Worm (Caenorhabditis elegans) whole organism, L4 larva: ENCODE measurements around the gene K01G5.8.

Experiments used
- F10B5.3 ChIP-seq: sonication (generic microtip); optimal IDR thresholded peaks from 2 replicates; lab custom pipeline; 2016; ENCODE audit warnings: mild to moderate bottlenecking, missing genetic modification characterization, missing compliant biosample characterization
- F26F4.8 ChIP-seq: fragments of 200-800 bp; sonication (Bioruptor generic); conservative IDR thresholded peaks from 2 replicates; pipeline ENCODE4 v1.3.6; 2022; ENCODE audit warnings: missing genetic modification characterization, missing compliant biosample characterization
- F37D6.2 ChIP-seq: sonication (generic microtip); optimal IDR thresholded peaks from 2 replicates; lab custom pipeline; 2016; ENCODE audit warnings: mild to moderate bottlenecking, missing genetic modification characterization, missing compliant biosample characterization
- F44E2.7 ChIP-seq: fragments of 200-800 bp; sonication (Bioruptor generic); IDR thresholded peaks from 2 replicates; pipeline ENCODE4 v2.1.2; 2022; ENCODE audit warnings: missing genetic modification characterization, missing compliant biosample characterization
- F49E8.2 ChIP-seq: sonication (generic microtip); optimal IDR thresholded peaks from 2 replicates; lab custom pipeline; 2016; ENCODE audit warnings: missing compliant biosample characterization, mild to moderate bottlenecking, missing genetic modification characterization, borderline replicate concordance
- T20F7.1 ChIP-seq: fragments of 200-800 bp; sonication (Bioruptor generic); optimal IDR thresholded peaks from 2 replicates; lab custom pipeline; 2018; ENCODE audit warnings: mild to moderate bottlenecking, missing genetic modification characterization, missing compliant biosample characterization
- Y105C5A.15 ChIP-seq: fragments of 200-800 bp; sonication (Bioruptor generic); IDR thresholded peaks from 2 replicates; pipeline ENCODE4 v1.3.6; 2022; ENCODE audit warnings: missing genetic modification characterization, missing compliant biosample characterization
- Y48G9A.11 ChIP-seq: fragments of 200-800 bp; sonication (Bioruptor generic); IDR thresholded peaks from 2 replicates; pipeline ENCODE4 v1.3.6; 2022; ENCODE audit warnings: missing genetic modification reagents, missing genetic modification characterization, missing compliant biosample characterization
- Y5F2A.4 ChIP-seq: fragments of 200-800 bp; sonication (Bioruptor generic); optimal IDR thresholded peaks from 2 replicates; lab custom pipeline; 2018; ENCODE audit warnings: mild to moderate bottlenecking, missing genetic modification characterization, missing compliant biosample characterization
- Y75B8A.6 ChIP-seq: fragments of 200-800 bp; sonication (Bioruptor generic); IDR thresholded peaks from 2 replicates; pipeline ENCODE4 v1.3.6; 2022; ENCODE audit warnings: missing genetic modification reagents, missing genetic modification characterization, missing compliant biosample characterization
- ZK546.5 ChIP-seq, 2 experiments: sonication (generic microtip); optimal IDR thresholded peaks; 2 replicates each; lab custom pipeline; 2017; ENCODE audit warnings: missing biosample characterization in 2 of 2, missing genetic modification characterization in 2 of 2
- aha-1 ChIP-seq: fragments of 150-350 bp; peaks from one replicate; lab custom pipeline; 2014; ENCODE audit warnings: missing biosample characterization, missing genetic modification characterization
- arid-1 ChIP-seq: fragments of 200-800 bp; sonication (Bioruptor generic); conservative IDR thresholded peaks from 2 replicates; pipeline ENCODE4 v1.3.6; 2022; ENCODE audit warnings: missing genetic modification reagents, missing genetic modification characterization, missing compliant biosample characterization
- ctbp-1 ChIP-seq: fragments of 200-800 bp; sonication (Bioruptor generic); IDR thresholded peaks from 2 replicates; pipeline ENCODE4 v1.3.6; 2022; ENCODE audit warnings: missing genetic modification reagents, missing genetic modification characterization, missing compliant biosample characterization
- daf-12 ChIP-seq: fragments of 150-350 bp; optimal IDR thresholded peaks from 2 replicates; lab custom pipeline; 2014; ENCODE audit warnings: missing biosample characterization, missing genetic modification reagents, missing genetic modification characterization
- daf-16 ChIP-seq, 3 experiments: sonication (generic microtip); optimal IDR thresholded peaks; 2 replicates each; lab custom pipeline; 2016 to 2017; ENCODE audit warnings: missing genetic modification characterization in 3 of 3, missing genetic modification reagents in 3 of 3, mild to moderate bottlenecking in 2 of 3, missing compliant biosample characterization in 2 of 3, missing biosample characterization in 1 of 3, moderate library complexity in 1 of 3
- daf-8 ChIP-seq: fragments of 200-800 bp; sonication (Bioruptor generic); IDR thresholded peaks from 2 replicates; pipeline ENCODE4 v1.3.6; 2022; ENCODE audit warnings: missing genetic modification characterization, missing compliant biosample characterization
- dmd-8 ChIP-seq: fragments of 200-800 bp; sonication (Bioruptor generic); IDR thresholded peaks from 2 replicates; pipeline ENCODE4 v1.3.6; 2022; ENCODE audit warnings: missing genetic modification characterization, missing compliant biosample characterization
- dve-1 ChIP-seq: sonication (generic microtip); optimal IDR thresholded peaks from 2 replicates; lab custom pipeline; 2017; ENCODE audit warnings: antibody characterized with exemption, mild to moderate bottlenecking, missing genetic modification characterization, missing compliant biosample characterization; ENCODE audit not compliant: insufficient read depth
- egl-43 ChIP-seq: fragments of 200-800 bp; sonication (Bioruptor generic); IDR thresholded peaks from 2 replicates; pipeline ENCODE4 v1.3.6; 2022; ENCODE audit warnings: missing genetic modification reagents, missing genetic modification characterization, missing compliant biosample characterization
- hif-1 ChIP-seq, 2 experiments: sonication (generic microtip); optimal IDR thresholded peaks; 2 replicates each; lab custom pipeline; 2016 to 2017; ENCODE audit warnings: missing compliant biosample characterization in 2 of 2, missing genetic modification characterization in 2 of 2, missing genetic modification reagents in 2 of 2, missing genotype in 2 of 2, mild to moderate bottlenecking in 1 of 2
- hmg-1.1 ChIP-seq: fragments of 200-800 bp; sonication (Bioruptor generic); IDR thresholded peaks from 2 replicates; pipeline ENCODE4 v1.3.6; 2022; ENCODE audit warnings: missing genetic modification reagents, missing genetic modification characterization, missing compliant biosample characterization
- lin-1 ChIP-seq: fragments of 200-800 bp; sonication (Bioruptor generic); IDR thresholded peaks from 2 replicates; pipeline ENCODE4 v1.3.6; 2022; ENCODE audit warnings: missing genetic modification reagents, missing genetic modification characterization, missing compliant biosample characterization
- lin-13 ChIP-seq: fragments of 150-350 bp; optimal IDR thresholded peaks from 2 replicates; lab custom pipeline; 2014; ENCODE audit warnings: missing biosample characterization, missing genetic modification reagents, missing genetic modification characterization
- madf-9 ChIP-seq: fragments of 200-800 bp; sonication (Bioruptor generic); conservative IDR thresholded peaks from 2 replicates; pipeline ENCODE4 v1.3.6; 2022; ENCODE audit warnings: missing genetic modification reagents, missing genetic modification characterization, missing compliant biosample characterization
- mep-1 ChIP-seq: fragments of 150-350 bp; sonication (generic microtip); optimal IDR thresholded peaks from 3 replicates; lab custom pipeline; 2014; ENCODE audit warnings: missing biosample characterization, missing genetic modification characterization
- nhr-10 ChIP-seq: fragments of 150-350 bp; optimal IDR thresholded peaks from 2 replicates; lab custom pipeline; 2014; ENCODE audit warnings: missing biosample characterization, missing genetic modification characterization
- nhr-237 ChIP-seq: sonication (generic microtip); optimal IDR thresholded peaks from 2 replicates; lab custom pipeline; 2017; ENCODE audit warnings: missing biosample characterization, missing genetic modification characterization
- nhr-25 ChIP-seq: sonication (generic microtip); optimal IDR thresholded peaks from 2 replicates; lab custom pipeline; 2017; ENCODE audit warnings: missing genetic modification characterization, mild to moderate bottlenecking, missing compliant biosample characterization, antibody characterized with exemption, moderate library complexity, borderline replicate concordance; ENCODE audit not compliant: insufficient read depth
- nhr-28 ChIP-seq: fragments of 150-350 bp; optimal IDR thresholded peaks from 2 replicates; lab custom pipeline; 2014; ENCODE audit warnings: missing biosample characterization, missing genetic modification characterization
- nhr-76 ChIP-seq: fragments of 150-350 bp; optimal IDR thresholded peaks from 2 replicates; lab custom pipeline; 2014; ENCODE audit warnings: missing biosample characterization, missing genetic modification characterization
- pha-4 ChIP-seq, 2 experiments: fragments of 150-350 bp in 1 of 2; fragments of 200-800 bp in 1 of 2; sonication (Bioruptor generic) in 1 of 2; IDR thresholded peaks in 1 of 2; optimal IDR thresholded peaks in 1 of 2; 2 replicates each; pipeline versions ENCODE4 v1.3.6 to Lab custom; 2014 to 2022; ENCODE audit warnings: missing genetic modification characterization in 2 of 2, missing genetic modification reagents in 2 of 2, missing biosample characterization in 1 of 2, missing compliant biosample characterization in 1 of 2
- php-3 ChIP-seq: fragments of 200-800 bp; sonication (Bioruptor generic); IDR thresholded peaks from 2 replicates; pipeline ENCODE4 v1.3.6; 2022; ENCODE audit warnings: missing genetic modification reagents, missing genetic modification characterization, missing compliant biosample characterization
- pqm-1 ChIP-seq: sonication (generic microtip); optimal IDR thresholded peaks from 2 replicates; lab custom pipeline; 2017; ENCODE audit warnings: missing biosample characterization, missing genetic modification characterization
- saeg-2 ChIP-seq: fragments of 200-800 bp; sonication (Bioruptor generic); IDR thresholded peaks from 2 replicates; pipeline ENCODE4 v1.3.6; 2022; ENCODE audit warnings: missing genetic modification reagents, missing genetic modification characterization, missing compliant biosample characterization
- sdz-12 ChIP-seq: fragments of 200-800 bp; sonication (Bioruptor generic); optimal IDR thresholded peaks from 2 replicates; lab custom pipeline; 2018; ENCODE audit warnings: mild to moderate bottlenecking, missing genetic modification characterization, missing compliant biosample characterization
- snpc-1.2 ChIP-seq: fragments of 200-800 bp; sonication (Bioruptor generic); IDR thresholded peaks from 2 replicates; pipeline ENCODE4 v1.3.6; 2022; ENCODE audit warnings: missing genetic modification reagents, missing genetic modification characterization, missing compliant biosample characterization
- snpc-4 ChIP-seq: fragments of 150-350 bp; optimal IDR thresholded peaks from 2 replicates; lab custom pipeline; 2014; ENCODE audit warnings: missing biosample characterization, missing genetic modification characterization
- spr-3 ChIP-seq: fragments of 200-800 bp; sonication (Bioruptor generic); optimal IDR thresholded peaks from 2 replicates; lab custom pipeline; 2018; ENCODE audit warnings: mild to moderate bottlenecking, missing genetic modification characterization, missing compliant biosample characterization
- unc-130 ChIP-seq: sonication (generic microtip); optimal IDR thresholded peaks from 2 replicates; lab custom pipeline; 2016; ENCODE audit warnings: missing genetic modification reagents, missing genetic modification characterization, missing compliant biosample characterization
- unc-39 ChIP-seq: sonication (generic microtip); optimal IDR thresholded peaks from 2 replicates; lab custom pipeline; 2017; ENCODE audit warnings: missing biosample characterization, missing genetic modification characterization
- zfp-2 ChIP-seq: sonication (generic microtip); optimal IDR thresholded peaks from 2 replicates; lab custom pipeline; 2016; ENCODE audit warnings: mild to moderate bottlenecking, missing genetic modification characterization, missing compliant biosample characterization
- zfp-3 ChIP-seq: fragments of 200-800 bp; sonication (Bioruptor generic); conservative IDR thresholded peaks from 2 replicates; pipeline ENCODE4 v1.3.6; 2022; ENCODE audit warnings: missing genetic modification reagents, missing genetic modification characterization, missing compliant biosample characterization
- ztf-11 ChIP-seq: fragments of 150-350 bp; optimal IDR thresholded peaks from 2 replicates; lab custom pipeline; 2014; ENCODE audit warnings: missing biosample characterization, missing genetic modification characterization
- ztf-7 ChIP-seq: fragments of 150-350 bp; optimal IDR thresholded peaks from 2 replicates; lab custom pipeline; 2014; ENCODE audit warnings: missing biosample characterization, missing genetic modification characterization

K01G5.8 gene

DNA sequence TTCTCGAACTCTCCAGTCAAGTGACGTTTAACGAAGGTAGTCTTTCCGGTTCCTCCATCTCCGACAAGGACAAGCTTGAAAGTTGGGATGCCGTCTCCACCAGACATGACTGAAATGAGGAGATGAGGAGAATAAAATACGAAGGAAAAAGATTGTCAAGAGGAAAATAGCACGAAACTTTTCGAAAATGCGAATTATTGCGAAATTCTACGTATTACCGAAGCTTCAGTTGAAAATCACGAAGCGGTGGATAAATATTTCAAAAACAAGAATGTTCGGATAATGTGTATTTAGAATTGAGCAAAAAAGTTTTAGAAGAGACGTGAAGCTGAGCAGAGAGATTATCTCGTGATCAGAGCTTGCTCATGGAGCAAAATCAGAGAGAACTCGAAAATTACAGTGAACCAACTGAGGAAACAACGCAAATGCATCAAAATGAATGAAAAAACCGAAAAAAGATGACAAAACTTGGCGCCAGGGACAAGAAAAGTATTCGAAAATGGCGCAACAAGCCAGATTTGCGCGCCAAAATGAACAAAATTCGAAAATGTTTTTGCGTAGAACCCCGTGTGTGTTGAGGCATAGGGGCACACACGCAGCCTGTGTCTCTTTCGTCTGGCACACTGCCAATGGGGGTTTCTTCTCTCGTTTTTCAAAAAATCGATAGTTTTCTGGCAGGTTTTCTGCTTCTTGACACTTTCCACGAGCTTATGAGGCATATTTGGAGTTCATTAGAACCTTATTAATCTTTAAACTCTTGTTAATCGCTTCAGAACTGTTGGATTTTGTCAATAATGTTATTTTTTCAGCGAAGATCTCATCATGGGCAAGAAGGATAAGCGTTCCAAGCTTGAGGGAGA is 7.3 kb upstream of the K01G5.8 start, which contains the start of the genes ran-1 and dkc-1 (continued):
- TF ChIP-seq pha-4 (GFP tag; IDR thresholded peaks at IDR 0.05; lab: Robert Waterston, UW) (no peak), pha-4 (tag; optimal IDR thresholded peaks at IDR 0.05; lab: Kevin White, UChicago) (peak; percentile 25), daf-8 (GFP tag; lab: Robert Waterston, UW) (no peak), madf-9 (0 out of 2 replicates have a peak, but pooled peaks have one; percentile 19), nhr-76 (tag; lab: Kevin White, UChicago) (no peak), daf-12 (tag; lab: Kevin White, UChicago) (no peak), nhr-28 (tag; lab: Kevin White, UChicago) (peak; percentile 54), egl-43 (GFP tag; lab: Robert Waterston, UW) (no peak), hif-1 (tag; optimal IDR thresholded peaks at IDR 0.05; lab: Kevin White, UChicago) (peak in 1 of 2 experiments; percentile 54), F37D6.2 (tag; lab: Kevin White, UChicago) (peak; percentile 15), zfp-2 (tag; lab: Kevin White, UChicago) (no peak), unc-39 (tag; lab: Kevin White, UChicago) (no peak), zfp-3 (GFP tag; lab: Robert Waterston, UW) (no peak), nhr-237 (tag; lab: Kevin White, UChicago) (no peak), F49E8.2 (tag; lab: Kevin White, UChicago) (peak; percentile 44), F26F4.8 (GFP tag; lab: Robert Waterston, UW) (no peak), T20F7.1 (no peak), hmg-1.1 (peak; percentile 79), Y105C5A.15 (GFP tag; lab: Robert Waterston, UW) (no peak), ctbp-1 (GFP tag; lab: Robert Waterston, UW) (no peak), dve-1 (tag; lab: Kevin White, UChicago) (peak; percentile 79), F10B5.3 (tag; lab: Kevin White, UChicago) (no peak), F44E2.7 (GFP tag; lab: Robert Waterston, UW) (no peak), lin-13 (peak; percentile 87), nhr-25 (tag; lab: Kevin White, UChicago) (peak; percentile 13), pqm-1 (tag; lab: Kevin White, UChicago) (no peak), spr-3 (GFP tag; lab: Kevin White, UChicago) (no peak), dmd-8 (no peak), mep-1 (tag; lab: Kevin White, UChicago) (peak; percentile 79), aha-1 (tag; lab: Kevin White, UChicago) (peak; percentile 98), ZK546.5 (tag; optimal IDR thresholded peaks at IDR 0.05; lab: Kevin White, UChicago) (no peak), ztf-7 (tag; lab: Kevin White, UChicago) (no peak), saeg-2 (GFP tag; lab: Robert Waterston, UW) (no peak), php-3 (no peak), nhr-10 (tag; lab: Kevin White, UChicago) (no peak), daf-16 (GFP tag; optimal IDR thresholded peaks at IDR 0.05; lab: Kevin White, UChicago) (no peak), daf-16 (tag; optimal IDR thresholded peaks at IDR 0.05; lab: Kevin White, UChicago) (peak; percentile 46), ztf-11 (tag; lab: Kevin White, UChicago) (no peak)
- TF ChIP-seq, all 104 proteins: peak for 36

DNA sequence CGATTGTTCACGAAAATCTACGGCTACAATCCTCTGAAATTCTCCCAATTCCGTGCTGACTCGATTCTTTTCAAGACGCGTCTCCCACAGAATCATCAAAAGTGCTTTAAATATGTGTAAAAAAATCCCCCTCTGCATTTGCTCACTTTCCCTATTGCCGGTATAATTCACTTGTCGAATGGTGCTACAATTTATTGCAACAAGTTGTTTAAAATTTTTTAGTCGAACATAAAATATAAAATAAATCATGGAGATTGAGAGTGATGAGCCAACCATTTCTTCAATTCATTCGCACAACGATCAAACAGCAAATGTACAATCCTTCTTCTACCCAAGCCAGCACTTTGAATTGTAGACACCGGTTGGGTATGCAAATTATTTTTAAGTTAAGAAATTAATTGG is 5.8 kb upstream of the K01G5.8 start:
- TF ChIP-seq Y5F2A.4 (GFP tag; lab: Kevin White, UChicago) (peak; percentile 73), Y48G9A.11 (GFP tag; lab: Robert Waterston, UW) (peak; percentile 64), hif-1 (tag; optimal IDR thresholded peaks at IDR 0.05; lab: Kevin White, UChicago) (no peak), ctbp-1 (GFP tag; lab: Robert Waterston, UW) (peak; percentile 53; the same call in 1 of the 2 replicates), pha-4 (GFP tag; IDR thresholded peaks at IDR 0.05; lab: Robert Waterston, UW) (peak; percentile 69; the same call in 1 of the 2 replicates), pha-4 (tag; optimal IDR thresholded peaks at IDR 0.05; lab: Kevin White, UChicago) (no peak), unc-130 (peak; percentile 78), F44E2.7 (GFP tag; lab: Robert Waterston, UW) (0 out of 2 replicates have a peak, but pooled peaks have one; percentile 34), snpc-4 (tag; lab: Kevin White, UChicago) (no peak), sdz-12 (GFP tag; lab: Kevin White, UChicago) (no peak), F10B5.3 (tag; lab: Kevin White, UChicago) (peak; percentile 29), Y75B8A.6 (no peak), arid-1 (GFP tag; lab: Robert Waterston, UW) (peak; percentile 74; the same call in 1 of the 2 replicates), mep-1 (tag; lab: Kevin White, UChicago) (peak; percentile 30), dve-1 (tag; lab: Kevin White, UChicago) (no peak), lin-1 (GFP tag; lab: Robert Waterston, UW) (peak; percentile 69; the same call in 1 of the 2 replicates), F26F4.8 (GFP tag; lab: Robert Waterston, UW) (0 out of 2 replicates have a peak, but pooled peaks have one; percentile 20), snpc-1.2 (peak; percentile 65; the same call in 1 of the 2 replicates), hmg-1.1 (no peak)
